Worm (Caenorhabditis elegans) whole organism, young adult: ENCODE measurements around the gene B0280.17.

Experiments
- B0019.2 ChIP-seq: fragments of 200-800 bp; sonication (Bioruptor generic); conservative IDR thresholded peaks from 2 replicates; pipeline ENCODE4 v1.3.6; 2022; ENCODE audit warnings: missing genetic modification reagents, missing genetic modification characterization, missing compliant biosample characterization
- C06A6.2 ChIP-seq: fragments of 200-800 bp; sonication (Bioruptor generic); conservative IDR thresholded peaks from 2 replicates; pipeline ENCODE4 v1.3.6; 2022; ENCODE audit warnings: missing genetic modification characterization, missing compliant biosample characterization
- D2030.7 ChIP-seq: fragments of 200-800 bp; sonication (Bioruptor generic); IDR thresholded peaks from 2 replicates; pipeline ENCODE4 v1.3.6; 2022; ENCODE audit warnings: missing genetic modification reagents, missing genetic modification characterization, missing compliant biosample characterization
- F22D6.2 ChIP-seq: sonication (generic microtip); optimal IDR thresholded peaks from 2 replicates; lab custom pipeline; 2016; ENCODE audit warnings: mild to moderate bottlenecking, missing genetic modification characterization, missing compliant biosample characterization
- F23B12.7 ChIP-seq: sonication (generic microtip); optimal IDR thresholded peaks from 2 replicates; lab custom pipeline; 2017; ENCODE audit warnings: missing genetic modification characterization, mild to moderate bottlenecking, missing compliant biosample characterization, antibody characterized with exemption, moderate library complexity; ENCODE audit not compliant: insufficient read depth
- F55B11.4 ChIP-seq: sonication (generic microtip); optimal IDR thresholded peaks from 2 replicates; lab custom pipeline; 2016; ENCODE audit warnings: missing compliant biosample characterization, missing genetic modification characterization, borderline replicate concordance; ENCODE audit not compliant: insufficient read depth
- K11D2.4 ChIP-seq: fragments of 200-800 bp; sonication (Bioruptor generic); IDR thresholded peaks from 2 replicates; pipeline ENCODE4 v1.3.6; 2022; ENCODE audit warnings: missing genetic modification reagents, missing genetic modification characterization, missing compliant biosample characterization
- K12H6.12 ChIP-seq: fragments of 200-800 bp; sonication (Bioruptor generic); optimal IDR thresholded peaks from 2 replicates; lab custom pipeline; 2018; ENCODE audit warnings: mild to moderate bottlenecking, missing genetic modification characterization, missing compliant biosample characterization
- T07F8.4 ChIP-seq: sonication (generic microtip); optimal IDR thresholded peaks from 2 replicates; lab custom pipeline; 2016; ENCODE audit warnings: mild to moderate bottlenecking, missing genetic modification characterization, moderate library complexity, missing compliant biosample characterization
- Y53F4B.3 ChIP-seq: fragments of 200-800 bp; sonication (Bioruptor generic); IDR thresholded peaks from 2 replicates; pipeline ENCODE4 v1.3.6; 2022; ENCODE audit warnings: missing genetic modification reagents, missing genetic modification characterization, missing compliant biosample characterization
- attf-5 ChIP-seq: fragments of 200-800 bp; sonication (Bioruptor generic); optimal IDR thresholded peaks from 2 replicates; lab custom pipeline; 2018; ENCODE audit warnings: mild to moderate bottlenecking, missing genetic modification characterization, missing compliant biosample characterization
- ccch-3 ChIP-seq: fragments of 200-800 bp; sonication (Bioruptor generic); optimal IDR thresholded peaks from 2 replicates; lab custom pipeline; 2018; ENCODE audit warnings: mild to moderate bottlenecking, missing genetic modification characterization, missing compliant biosample characterization
- cebp-2 ChIP-seq: fragments of 200-800 bp; sonication (Bioruptor generic); IDR thresholded peaks from 2 replicates; pipeline ENCODE4 v1.3.6; 2022; ENCODE audit warnings: missing genetic modification characterization, missing compliant biosample characterization
- die-1 ChIP-seq: sonication (generic microtip); optimal IDR thresholded peaks from 2 replicates; lab custom pipeline; 2016; ENCODE audit warnings: missing genotype, mild to moderate bottlenecking, missing genetic modification characterization, missing compliant biosample characterization
- egl-18 ChIP-seq: fragments of 200-800 bp; sonication (Bioruptor generic); IDR thresholded peaks from 2 replicates; pipeline ENCODE4 v1.3.6; 2022; ENCODE audit warnings: missing genetic modification reagents, missing genetic modification characterization, missing compliant biosample characterization
- egl-44 ChIP-seq: fragments of 200-800 bp; sonication (Bioruptor generic); IDR thresholded peaks from 2 replicates; pipeline ENCODE4 v1.3.6; 2022; ENCODE audit warnings: missing genetic modification reagents, missing genetic modification characterization, missing compliant biosample characterization
- egrh-3 ChIP-seq: fragments of 200-800 bp; sonication (Bioruptor generic); IDR thresholded peaks from 2 replicates; pipeline ENCODE4 v1.3.6; 2022; ENCODE audit warnings: missing genetic modification reagents, missing genetic modification characterization, missing compliant biosample characterization
- ets-4 ChIP-seq: fragments of 200-800 bp; sonication (Bioruptor generic); optimal IDR thresholded peaks from 2 replicates; lab custom pipeline; 2018; ENCODE audit warnings: mild to moderate bottlenecking, missing genetic modification characterization, missing compliant biosample characterization
- fkh-3 ChIP-seq: sonication (generic microtip); optimal IDR thresholded peaks from 2 replicates; lab custom pipeline; 2016; ENCODE audit warnings: mild to moderate bottlenecking, missing genetic modification characterization, missing compliant biosample characterization
- him-1 ChIP-seq: sonication (generic microtip); optimal IDR thresholded peaks from 2 replicates; lab custom pipeline; 2016; ENCODE audit warnings: missing genotype, missing genetic modification reagents, missing genetic modification characterization, missing compliant biosample characterization
- hlh-12 ChIP-seq: sonication (generic microtip); optimal IDR thresholded peaks from 2 replicates; lab custom pipeline; 2016; ENCODE audit warnings: missing genetic modification characterization, missing compliant biosample characterization
- hlh-26 ChIP-seq: fragments of 200-800 bp; sonication (Bioruptor generic); conservative IDR thresholded peaks from 2 replicates; pipeline ENCODE4 v1.3.6; 2022; ENCODE audit warnings: missing genetic modification reagents, missing genetic modification characterization, missing compliant biosample characterization
- hmg-20 ChIP-seq: fragments of 200-800 bp; sonication (Bioruptor generic); IDR thresholded peaks from 2 replicates; pipeline ENCODE4 v1.3.6; 2022; ENCODE audit warnings: missing genetic modification reagents, missing genetic modification characterization, missing compliant biosample characterization
- hrde-1 ChIP-seq: sonication (generic microtip); optimal IDR thresholded peaks from 2 replicates; lab custom pipeline; 2016; ENCODE audit warnings: missing genetic modification characterization, mild to moderate bottlenecking, missing compliant biosample characterization, moderate library complexity, missing genotype, missing genetic modification reagents, borderline replicate concordance
- lag-1 ChIP-seq: fragments of 200-800 bp; sonication (Bioruptor generic); IDR thresholded peaks from 2 replicates; pipeline ENCODE4 v1.3.6; 2022; ENCODE audit warnings: missing genetic modification reagents, missing genetic modification characterization, missing compliant biosample characterization
- let-607 ChIP-seq, 2 experiments: fragments of 200-800 bp in 1 of 2; sonication (Bioruptor generic) in 1 of 2; sonication (generic microtip) in 1 of 2; optimal IDR thresholded peaks; 2 replicates each; lab custom pipeline; 2016 to 2018; ENCODE audit warnings: mild to moderate bottlenecking in 2 of 2, missing compliant biosample characterization in 2 of 2, missing genetic modification characterization in 2 of 2, moderate library complexity in 2 of 2, missing genotype in 1 of 2
- lin-26 ChIP-seq: fragments of 200-800 bp; sonication (Bioruptor generic); IDR thresholded peaks from 2 replicates; pipeline ENCODE4 v1.3.6; 2022; ENCODE audit warnings: missing genetic modification reagents, missing genetic modification characterization, missing compliant biosample characterization
- lin-54 ChIP-seq: fragments of 200-800 bp; sonication (Bioruptor generic); optimal IDR thresholded peaks from 2 replicates; lab custom pipeline; 2018; ENCODE audit warnings: mild to moderate bottlenecking, missing genetic modification characterization, missing compliant biosample characterization
- lir-1 ChIP-seq: fragments of 200-800 bp; sonication (Bioruptor generic); conservative IDR thresholded peaks from 2 replicates; pipeline ENCODE4 v1.3.6; 2022; ENCODE audit warnings: missing genetic modification reagents, missing genetic modification characterization, missing compliant biosample characterization
- lsy-27 ChIP-seq: sonication (generic microtip); optimal IDR thresholded peaks from 2 replicates; lab custom pipeline; 2017; ENCODE audit warnings: missing genetic modification characterization, mild to moderate bottlenecking, missing compliant biosample characterization, antibody characterized with exemption, missing genotype, borderline replicate concordance; ENCODE audit not compliant: insufficient read depth
- madf-3 ChIP-seq: fragments of 200-800 bp; sonication (Bioruptor generic); IDR thresholded peaks from 2 replicates; pipeline ENCODE4 v1.3.6; 2022; ENCODE audit warnings: missing genetic modification reagents, missing genetic modification characterization, missing compliant biosample characterization
- nfya-1 ChIP-seq: sonication (generic microtip); optimal IDR thresholded peaks from 2 replicates; lab custom pipeline; 2017; ENCODE audit warnings: antibody characterized with exemption, missing compliant biosample characterization, missing genetic modification characterization, borderline replicate concordance; ENCODE audit not compliant: insufficient read depth
- nfya-2 ChIP-seq: fragments of 200-800 bp; sonication (Bioruptor generic); IDR thresholded peaks from 2 replicates; pipeline ENCODE4 v1.3.6; 2022; ENCODE audit warnings: missing genetic modification reagents, missing genetic modification characterization, missing compliant biosample characterization
- nhr-120 ChIP-seq: fragments of 200-800 bp; sonication (Bioruptor generic); IDR thresholded peaks from 2 replicates; pipeline ENCODE4 v1.3.6; 2022; ENCODE audit warnings: missing genetic modification characterization, missing compliant biosample characterization
- nhr-179 ChIP-seq: sonication (generic microtip); optimal IDR thresholded peaks from 2 replicates; lab custom pipeline; 2016; ENCODE audit warnings: mild to moderate bottlenecking, missing genetic modification characterization, missing compliant biosample characterization
- nhr-27 ChIP-seq: fragments of 200-800 bp; sonication (Bioruptor generic); optimal IDR thresholded peaks from 2 replicates; lab custom pipeline; 2018; ENCODE audit warnings: mild to moderate bottlenecking, missing genetic modification characterization, moderate library complexity, missing compliant biosample characterization
- nhr-80 ChIP-seq: sonication (generic microtip); optimal IDR thresholded peaks from 2 replicates; lab custom pipeline; 2016; ENCODE audit warnings: missing genetic modification characterization, missing compliant biosample characterization
- nhr-90 ChIP-seq: sonication (generic microtip); optimal IDR thresholded peaks from 2 replicates; lab custom pipeline; 2016; ENCODE audit warnings: missing genotype, mild to moderate bottlenecking, missing genetic modification characterization, missing compliant biosample characterization
- rec-8 ChIP-seq, 2 experiments: sonication (generic microtip); optimal IDR thresholded peaks; 2 replicates each; lab custom pipeline; 2016; ENCODE audit warnings: mild to moderate bottlenecking in 2 of 2, missing genetic modification characterization in 2 of 2, missing genetic modification reagents in 2 of 2, missing genotype in 2 of 2, missing biosample characterization in 1 of 2, missing compliant biosample characterization in 1 of 2, moderate library complexity in 1 of 2
- sdz-38 ChIP-seq: sonication (generic microtip); optimal IDR thresholded peaks from 2 replicates; lab custom pipeline; 2016; ENCODE audit warnings: missing genotype, missing genetic modification characterization, missing compliant biosample characterization
- snpc-4 ChIP-seq, 5 experiments: fragments of 150-350 bp in 1 of 5; sonication (generic microtip) in 4 of 5; optimal IDR thresholded peaks; 2 replicates each; lab custom pipeline; 2014 to 2018; ENCODE audit warnings: missing genetic modification characterization in 5 of 5, missing biosample characterization in 3 of 5, antibody characterized with exemption in 2 of 5, mild to moderate bottlenecking in 2 of 5, missing compliant biosample characterization in 2 of 5, missing genotype in 2 of 5, moderate library complexity in 2 of 5, missing genetic modification reagents in 1 of 5
- somi-1 ChIP-seq: fragments of 200-800 bp; sonication (Bioruptor generic); optimal IDR thresholded peaks from 2 replicates; lab custom pipeline; 2018; ENCODE audit warnings: mild to moderate bottlenecking, missing genetic modification characterization, missing compliant biosample characterization
- sptf-2 ChIP-seq: fragments of 200-800 bp; sonication (Bioruptor generic); optimal IDR thresholded peaks from 2 replicates; lab custom pipeline; 2018; ENCODE audit warnings: mild to moderate bottlenecking, missing genetic modification characterization, missing compliant biosample characterization
- zfh-2 ChIP-seq: fragments of 200-800 bp; sonication (Bioruptor generic); conservative IDR thresholded peaks from 2 replicates; pipeline ENCODE4 v1.3.6; 2022; ENCODE audit warnings: missing genetic modification reagents, missing genetic modification characterization, missing compliant biosample characterization
- zim-3 ChIP-seq: sonication (generic microtip); optimal IDR thresholded peaks from 2 replicates; lab custom pipeline; 2017; ENCODE audit warnings: mild to moderate bottlenecking, missing genetic modification characterization, moderate library complexity, missing compliant biosample characterization
- ztf-25 ChIP-seq: fragments of 200-800 bp; sonication (Bioruptor generic); IDR thresholded peaks from 2 replicates; pipeline ENCODE4 v1.3.6; 2022; ENCODE audit warnings: missing genetic modification reagents, missing genetic modification characterization, missing compliant biosample characterization
- ztf-3 ChIP-seq: fragments of 200-800 bp; sonication (Bioruptor generic); optimal IDR thresholded peaks from 2 replicates; lab custom pipeline; 2018; ENCODE audit warnings: mild to moderate bottlenecking, missing genetic modification characterization, missing compliant biosample characterization
- ztf-6 ChIP-seq: fragments of 200-800 bp; sonication (Bioruptor generic); IDR thresholded peaks from 2 replicates; pipeline ENCODE4 v1.3.6; 2022; ENCODE audit warnings: missing genetic modification reagents, missing genetic modification characterization, missing compliant biosample characterization

B0280.17 gene

ce11 chrIII:7184022-7184421 is 48.1 kb upstream of the B0280.17 start, which contains the start of gene yju-2 (continued):
- TF ChIP-seq F23B12.7 (tag; lab: Kevin White, UChicago) (peak; percentile 35), nhr-90 (tag; lab: Kevin White, UChicago) (no peak), C06A6.2 (GFP tag; lab: Robert Waterston, UW) (no peak), egl-18 (GFP tag; lab: Robert Waterston, UW) (no peak), lin-54 (GFP tag; lab: Kevin White, UChicago) (peak; percentile 16), rec-8 (tag; optimal IDR thresholded peaks at IDR 0.05; lab: Kevin White, UChicago) (no peak), nhr-120 (GFP tag; lab: Robert Waterston, UW) (no peak), hrde-1 (no peak), somi-1 (GFP tag; lab: Kevin White, UChicago) (no peak), ccch-3 (GFP tag; lab: Kevin White, UChicago) (no peak), lag-1 (GFP tag; lab: Robert Waterston, UW) (no peak), ztf-3 (no peak), egl-44 (no peak), egrh-3 (GFP tag; lab: Robert Waterston, UW) (no peak), madf-3 (GFP tag; lab: Robert Waterston, UW) (0 out of 2 replicates have a peak, but pooled peaks have one; percentile 47), ets-4 (GFP tag; lab: Kevin White, UChicago) (no peak), sdz-38 (tag; lab: Kevin White, UChicago) (no peak), hlh-12 (tag; lab: Kevin White, UChicago) (no peak), zim-3 (tag; lab: Kevin White, UChicago) (no peak), hlh-26 (GFP tag; lab: Robert Waterston, UW) (no peak), nhr-179 (no peak), D2030.7 (GFP tag; lab: Robert Waterston, UW) (no peak), lir-1 (GFP tag; lab: Robert Waterston, UW) (no peak), lin-26 (GFP tag; lab: Robert Waterston, UW) (no peak), cebp-2 (GFP tag; lab: Robert Waterston, UW) (no peak), snpc-4 (GFP tag; optimal IDR thresholded peaks at IDR 0.05; lab: Kevin White, UChicago) (peak; percentile 31), snpc-4 (tag; optimal IDR thresholded peaks at IDR 0.05; lab: Kevin White, UChicago) (peak in 2 of 4 experiments; percentile 38 to 41), nhr-27 (peak; percentile 9), Y53F4B.3 (GFP tag; lab: Robert Waterston, UW) (no peak), die-1 (tag; lab: Kevin White, UChicago) (no peak), F22D6.2 (tag; lab: Kevin White, UChicago) (no peak), let-607 (tag; optimal IDR thresholded peaks at IDR 0.05; lab: Kevin White, UChicago) (no peak), K12H6.12 (tag; lab: Kevin White, UChicago) (no peak), hmg-20 (GFP tag; lab: Robert Waterston, UW) (no peak), F55B11.4 (tag; lab: Kevin White, UChicago) (no peak), T07F8.4 (tag; lab: Kevin White, UChicago) (no peak), fkh-3 (tag; lab: Kevin White, UChicago) (no peak), sptf-2 (GFP tag; lab: Kevin White, UChicago) (no peak), ztf-25 (GFP tag; lab: Robert Waterston, UW) (no peak), lsy-27 (tag; lab: Kevin White, UChicago) (no peak), K11D2.4 (GFP tag; lab: Robert Waterston, UW) (no peak), nfya-1 (no peak), nfya-2 (GFP tag; lab: Robert Waterston, UW) (no peak), ztf-6 (GFP tag; lab: Robert Waterston, UW) (no peak), zfh-2 (GFP tag; lab: Robert Waterston, UW) (no peak), nhr-80 (peak; percentile 7), him-1 (tag; lab: Kevin White, UChicago) (no peak), B0019.2 (GFP tag; lab: Robert Waterston, UW) (no peak), attf-5 (GFP tag; lab: Kevin White, UChicago) (peak; percentile 12)
